Fruit fly (Drosophila melanogaster) whole organism, wandering third instar larva: ENCODE results near the gene Coa8.

Experiments
- Abd-B ChIP-seq: fragments of >200 bp; optimal IDR thresholded peaks from 2 replicates; lab custom pipeline; 2017; ENCODE audit warnings: missing biosample characterization, missing genetic modification characterization
- CG32264 ChIP-seq: fragments of 200-800 bp; sonication (Bioruptor generic); optimal IDR thresholded peaks from 2 replicates; lab custom pipeline; 2016; ENCODE audit warnings: missing biosample characterization, missing genetic modification characterization
- CG9705 ChIP-seq: fragments of 200-800 bp; sonication (Bioruptor generic); optimal IDR thresholded peaks from 2 replicates; lab custom pipeline; 2018; ENCODE audit warnings: missing biosample characterization, mild to moderate bottlenecking, missing genetic modification characterization
- CrebA ChIP-seq: fragments of 200-800 bp; sonication (Bioruptor generic); optimal IDR thresholded peaks from 2 replicates; lab custom pipeline; 2016; ENCODE audit warnings: missing biosample characterization, mild to moderate bottlenecking, missing genetic modification characterization, borderline replicate concordance
- Dfd ChIP-seq: fragments of >200 bp; optimal IDR thresholded peaks from 2 replicates; lab custom pipeline; 2017; ENCODE audit warnings: missing biosample characterization, missing genetic modification characterization
- Dif ChIP-seq: fragments of 200-275, 200-300 bp; sonication (Bioruptor generic); optimal IDR thresholded peaks from 2 replicates; lab custom pipeline; 2018; ENCODE audit warnings: missing biosample characterization, missing genetic modification characterization; ENCODE audit not compliant: partially characterized antibody
- GATAd ChIP-seq: sonication (Bioruptor generic); optimal IDR thresholded peaks from 2 replicates; lab custom pipeline; 2016; ENCODE audit warnings: missing biosample characterization, missing genetic modification characterization
- Hnf4 ChIP-seq: fragments of 200-800 bp; sonication (Bioruptor generic); optimal IDR thresholded peaks from 2 replicates; lab custom pipeline; 2016; ENCODE audit warnings: missing biosample characterization, mild to moderate bottlenecking, missing genetic modification characterization
- Hr78 ChIP-seq: fragments of >200 bp; optimal IDR thresholded peaks from 2 replicates; lab custom pipeline; 2017; ENCODE audit warnings: missing biosample characterization, missing genetic modification characterization
- Hr83 ChIP-seq: fragments of 200-300 bp; sonication (Bioruptor generic); optimal IDR thresholded peaks from 2 replicates; lab custom pipeline; 2016; ENCODE audit warnings: missing biosample characterization, mild to moderate bottlenecking, missing genetic modification characterization, moderate library complexity; ENCODE audit not compliant: poor library complexity, severe bottlenecking
- Jra ChIP-seq: sonication (Bioruptor generic); optimal IDR thresholded peaks from 2 replicates; lab custom pipeline; 2016; ENCODE audit warnings: missing biosample characterization, missing genetic modification characterization
- Mio ChIP-seq: sonication (Bioruptor generic); optimal IDR thresholded peaks from 2 replicates; lab custom pipeline; 2016; ENCODE audit warnings: missing biosample characterization, missing genetic modification characterization
- Myc ChIP-seq: fragments of >200 bp; optimal IDR thresholded peaks from 2 replicates; lab custom pipeline; 2017
- N ChIP-seq: fragments of >200 bp; optimal IDR thresholded peaks from 2 replicates; lab custom pipeline; 2018; ENCODE audit warnings: missing biosample characterization, missing external identifiers, missing genetic modification characterization
- OdsH ChIP-seq: fragments of 200-800 bp; sonication (Bioruptor generic); optimal IDR thresholded peaks from 2 replicates; lab custom pipeline; 2016; ENCODE audit warnings: missing biosample characterization, mild to moderate bottlenecking, missing genetic modification characterization
- Rel ChIP-seq, 2 experiments: fragments of 200-800 bp; sonication (Bioruptor generic) in 1 of 2; optimal IDR thresholded peaks; 2 replicates in 1 of 2; 3 replicates in 1 of 2; lab custom pipeline; 2016 to 2019; ENCODE audit warnings: mild to moderate bottlenecking in 2 of 2, missing biosample characterization in 2 of 2, missing genetic modification characterization in 2 of 2, moderate library complexity in 1 of 2
- Sp1 ChIP-seq: fragments of 200-800 bp; sonication (Bioruptor generic); optimal IDR thresholded peaks from 3 replicates; lab custom pipeline; 2019; ENCODE audit warnings: missing biosample characterization, mild to moderate bottlenecking, missing genetic modification characterization, moderate library complexity
- Vsx2 ChIP-seq: fragments of 200-300, 225-300 bp; sonication (Bioruptor generic); optimal IDR thresholded peaks from 2 replicates; lab custom pipeline; 2018; ENCODE audit warnings: missing biosample characterization, missing genetic modification characterization; ENCODE audit not compliant: partially characterized antibody
- br ChIP-seq: fragments of 200-800 bp; sonication (Bioruptor generic); optimal IDR thresholded peaks from 2 replicates; lab custom pipeline; 2016; ENCODE audit warnings: missing biosample characterization, missing genetic modification characterization
- brk ChIP-seq: fragments of 200-800 bp; sonication (Bioruptor generic); optimal IDR thresholded peaks from 2 replicates; lab custom pipeline; 2016; ENCODE audit warnings: missing biosample characterization, mild to moderate bottlenecking, missing genetic modification characterization
- dsf ChIP-seq: sonication (Bioruptor generic); optimal IDR thresholded peaks from 2 replicates; lab custom pipeline; 2016; ENCODE audit warnings: missing biosample characterization, missing genetic modification characterization, borderline replicate concordance
- ey ChIP-seq: fragments of 200-800 bp; sonication (Bioruptor generic); optimal IDR thresholded peaks from 2 replicates; lab custom pipeline; 2016; ENCODE audit warnings: missing biosample characterization, missing genetic modification characterization
- fru ChIP-seq: fragments of 200-800 bp; sonication (Bioruptor generic); optimal IDR thresholded peaks from 3 replicates; lab custom pipeline; 2016; ENCODE audit warnings: missing biosample characterization, mild to moderate bottlenecking, missing genetic modification characterization
- jim ChIP-seq: fragments of 175-275, 200-325 bp; sonication (Bioruptor generic); optimal IDR thresholded peaks from 2 replicates; lab custom pipeline; 2016; ENCODE audit warnings: missing biosample characterization, mild to moderate bottlenecking, missing genetic modification characterization
- lola ChIP-seq: fragments of >200 bp; optimal IDR thresholded peaks from 2 replicates; lab custom pipeline; 2017; ENCODE audit warnings: missing biosample characterization, missing genetic modification characterization
- pan ChIP-seq: fragments of >200 bp; optimal IDR thresholded peaks from 2 replicates; lab custom pipeline; 2017
- psq ChIP-seq: fragments of 200-800 bp; sonication (Bioruptor generic); optimal IDR thresholded peaks from 3 replicates; lab custom pipeline; 2017; ENCODE audit warnings: missing biosample characterization, mild to moderate bottlenecking, missing genetic modification characterization, moderate library complexity
- rgr ChIP-seq: fragments of 200-800 bp; sonication (Bioruptor generic); optimal IDR thresholded peaks from 3 replicates; lab custom pipeline; 2016; ENCODE audit warnings: missing biosample characterization, mild to moderate bottlenecking, missing genetic modification characterization
- sage ChIP-seq: fragments of 200-800 bp; sonication (Bioruptor generic); optimal IDR thresholded peaks from 2 replicates; lab custom pipeline; 2016; ENCODE audit warnings: missing biosample characterization, mild to moderate bottlenecking, missing genetic modification characterization
- sv ChIP-seq: fragments of 200-800 bp; sonication (Bioruptor generic); optimal IDR thresholded peaks from 3 replicates; lab custom pipeline; 2016; ENCODE audit warnings: missing biosample characterization, missing genetic modification characterization
- tai ChIP-seq: sonication (Bioruptor generic); optimal IDR thresholded peaks from 2 replicates; lab custom pipeline; 2016; ENCODE audit warnings: missing biosample characterization, missing genetic modification characterization
- usp ChIP-seq: fragments of >200 bp; optimal IDR thresholded peaks from 2 replicates; lab custom pipeline; 2017; ENCODE audit warnings: missing biosample characterization, missing genetic modification characterization
- woc ChIP-seq: sonication (Bioruptor generic); optimal IDR thresholded peaks from 2 replicates; lab custom pipeline; 2016; ENCODE audit warnings: missing biosample characterization, mild to moderate bottlenecking, missing genetic modification characterization

The Coa8 gene

DNA sequence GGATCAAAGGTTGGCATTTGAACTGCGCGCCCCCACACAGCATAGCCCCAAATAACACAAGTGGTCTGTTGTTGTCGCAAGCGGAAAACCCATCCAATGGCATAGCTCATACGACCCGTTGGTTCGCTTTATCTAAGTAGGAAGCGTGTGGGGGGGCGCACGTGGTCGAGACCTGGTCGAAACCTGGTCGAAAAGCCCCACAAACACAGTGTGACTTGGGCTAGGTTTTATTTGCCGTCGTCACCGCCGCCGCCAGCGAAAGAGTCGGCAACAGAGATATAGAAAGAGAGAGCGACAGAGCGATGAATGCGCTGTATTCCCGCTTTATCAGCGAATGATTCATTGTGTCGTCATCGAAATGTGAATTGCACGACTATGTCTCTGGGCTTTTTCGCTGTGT is 37.2 kb upstream of the Coa8 start:
- no peak for TF ChIP-seq woc
- no peak for TF ChIP-seq Rel (GFP tag; optimal IDR thresholded peaks at IDR 0.05; lab: Kevin White, UChicago)
- TF ChIP-seq Rel (tag; optimal IDR thresholded peaks at IDR 0.05; lab: Kevin White, UChicago), result peak; percentile 41

DNA sequence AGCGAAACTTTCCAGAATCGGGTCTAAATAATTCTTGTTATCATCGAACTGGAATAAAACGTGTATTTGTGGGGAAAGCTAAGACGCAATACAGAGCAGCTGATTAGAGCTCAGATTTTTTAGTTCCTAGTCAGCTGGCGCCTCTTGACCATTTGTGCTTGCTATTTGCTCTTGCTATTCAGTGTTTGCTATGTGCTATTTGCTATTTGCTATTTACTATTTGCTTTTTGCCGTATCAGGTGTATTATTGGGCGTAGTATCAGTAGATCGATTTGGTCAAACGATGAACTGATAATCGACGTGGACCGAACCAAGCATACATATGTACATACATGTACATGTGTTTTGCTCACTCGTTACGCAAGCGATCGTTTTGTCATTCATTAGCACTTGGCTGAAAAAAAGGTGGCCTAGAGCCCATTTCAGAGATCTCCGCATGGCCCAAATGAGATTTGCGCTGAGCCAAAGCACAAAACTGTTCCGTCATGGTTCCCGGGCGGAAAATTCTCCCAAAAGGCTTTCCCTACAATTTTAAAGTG is 34.6 kb upstream of the Coa8 start:
- no peak for TF ChIP-seq jim (GFP tag; lab: Kevin White, UChicago)
- TF ChIP-seq Hnf4, result no peak
- no peak for TF ChIP-seq Abd-B (GFP tag; lab: Kevin White, UChicago)
- TF ChIP-seq Vsx2 (GFP tag; lab: Kevin White, UChicago), result no peak
- no peak for TF ChIP-seq pan (lab: Kevin White, UChicago)
- no peak for TF ChIP-seq tai
- no peak for TF ChIP-seq CG32264 (GFP tag; lab: Kevin White, UChicago)
- no peak for TF ChIP-seq Jra (GFP tag; lab: Kevin White, UChicago)
- no peak for TF ChIP-seq ey (GFP tag; lab: Kevin White, UChicago)
- TF ChIP-seq brk, result no peak
- TF ChIP-seq Myc, result no peak
- TF ChIP-seq Hr78 (GFP tag; lab: Kevin White, UChicago), result no peak

DNA sequence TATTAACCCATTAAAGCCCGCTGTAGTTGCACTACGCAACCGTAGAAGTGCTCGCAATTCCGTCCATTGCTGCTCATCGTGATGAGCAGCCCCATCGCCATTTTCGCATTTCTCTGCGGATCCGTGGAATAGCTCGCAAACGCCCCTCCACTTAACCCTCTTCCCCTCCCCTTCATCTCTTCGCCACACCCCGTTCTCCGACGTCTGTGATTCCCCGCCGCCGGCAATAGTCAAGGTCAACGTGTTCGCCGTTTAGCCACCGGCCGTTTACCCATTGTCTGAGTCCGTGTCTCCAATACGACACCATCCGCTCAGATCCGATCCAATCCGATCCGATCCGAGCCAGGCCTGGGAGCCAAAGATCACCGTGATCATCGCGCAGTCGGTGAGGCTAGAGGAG is 33.7 kb upstream of the Coa8 start:
- no peak for TF ChIP-seq jim (GFP tag; lab: Kevin White, UChicago)
- TF ChIP-seq br (GFP tag; lab: Kevin White, UChicago), result no peak
- no peak for TF ChIP-seq Rel (GFP tag; optimal IDR thresholded peaks at IDR 0.05; lab: Kevin White, UChicago)
- TF ChIP-seq Rel (tag; optimal IDR thresholded peaks at IDR 0.05; lab: Kevin White, UChicago), result peak; percentile 83
- TF ChIP-seq, all 38 proteins: peak for 1

DNA sequence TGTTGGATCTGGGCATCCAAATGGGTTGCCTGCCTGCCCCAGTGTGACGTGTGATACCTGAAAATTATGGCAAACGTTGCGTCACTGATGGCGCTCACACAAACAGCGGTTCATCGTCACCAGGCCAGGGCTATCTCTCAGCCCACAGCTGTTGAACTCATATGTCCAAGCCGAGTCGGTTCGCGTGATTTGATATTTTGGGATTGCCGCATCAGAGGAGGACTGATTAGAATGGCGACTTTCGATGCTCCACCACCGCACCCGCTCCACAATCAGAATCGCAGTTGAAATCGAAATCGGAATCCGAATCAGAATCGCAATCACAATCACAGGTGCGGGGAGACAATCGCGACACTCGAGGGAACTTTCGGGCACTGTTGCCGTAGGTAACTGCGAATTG is 32.3 kb upstream of the Coa8 start:
- TF ChIP-seq Rel (GFP tag; optimal IDR thresholded peaks at IDR 0.05; lab: Kevin White, UChicago) (no peak), Rel (tag; optimal IDR thresholded peaks at IDR 0.05; lab: Kevin White, UChicago) (peak; percentile 8), Vsx2 (GFP tag; lab: Kevin White, UChicago) (no peak)

DNA sequence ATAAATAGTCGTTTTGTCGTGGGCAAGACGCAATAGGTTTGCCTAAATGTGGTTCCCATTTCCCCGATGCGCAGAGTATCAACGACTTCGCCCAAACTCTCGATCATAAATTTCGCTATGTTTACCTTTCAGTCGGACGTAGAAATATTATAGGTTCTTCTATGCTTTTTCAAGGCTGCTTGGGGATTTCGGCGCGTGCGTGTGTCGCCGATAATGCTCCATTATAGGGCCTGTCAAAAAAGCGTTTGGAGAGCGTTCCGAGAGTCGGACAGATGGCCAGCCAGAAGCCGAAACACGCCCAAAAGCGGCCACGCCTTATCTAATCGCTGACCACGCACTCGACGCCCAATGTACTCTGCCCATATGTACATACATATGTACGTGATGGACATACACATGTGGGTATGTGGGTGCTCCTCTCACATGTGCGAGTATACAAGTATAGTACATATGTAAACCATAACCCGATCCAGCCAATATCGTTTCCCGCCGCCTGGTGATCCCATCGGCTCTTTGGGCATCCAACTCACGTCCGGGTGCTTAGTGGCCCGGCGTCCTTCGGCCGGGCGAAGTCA is 31.4 kb upstream of the Coa8 start:
- TF ChIP-seq jim (GFP tag; lab: Kevin White, UChicago), result no peak
- TF ChIP-seq pan (lab: Kevin White, UChicago), result no peak
- no peak for TF ChIP-seq N
- no peak for TF ChIP-seq CrebA (GFP tag; lab: Kevin White, UChicago)
- no peak for TF ChIP-seq tai
- TF ChIP-seq Sp1, result no peak
- TF ChIP-seq Rel (GFP tag; optimal IDR thresholded peaks at IDR 0.05; lab: Kevin White, UChicago), result no peak
- no peak for TF ChIP-seq Rel (tag; optimal IDR thresholded peaks at IDR 0.05; lab: Kevin White, UChicago)
- no peak for TF ChIP-seq Hnf4
- no peak for TF ChIP-seq rgr (GFP tag; lab: Kevin White, UChicago)
- TF ChIP-seq Hr83 (GFP tag; lab: Kevin White, UChicago), result no peak
- no peak for TF ChIP-seq lola (GFP tag; lab: Kevin White, UChicago)
- no peak for TF ChIP-seq dsf (GFP tag; lab: Kevin White, UChicago)
- no peak for TF ChIP-seq Dif (GFP tag; lab: Kevin White, UChicago)
- TF ChIP-seq br (GFP tag; lab: Kevin White, UChicago), result no peak

DNA sequence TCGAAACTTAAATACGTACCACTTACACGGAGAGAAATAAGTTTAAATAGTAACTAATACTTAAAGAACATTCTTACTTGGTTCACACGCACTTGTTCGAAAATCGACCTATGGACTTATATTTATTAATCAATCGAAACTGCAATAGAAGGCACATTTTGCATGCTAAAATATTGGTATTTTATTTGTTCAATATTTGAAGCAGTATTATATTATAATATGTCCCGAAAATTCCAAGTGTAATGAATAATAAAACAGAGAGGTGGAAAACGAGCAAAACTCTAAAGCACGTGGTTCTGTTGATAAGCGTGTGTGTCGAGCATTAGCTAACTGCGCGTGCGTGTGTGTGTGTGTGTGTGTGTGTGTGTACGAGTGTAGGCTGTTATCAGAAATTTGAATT is 30.2 kb upstream of the Coa8 start:
- TF ChIP-seq dsf (GFP tag; lab: Kevin White, UChicago) (no peak), CG9705 (GFP tag; lab: Kevin White, UChicago) (no peak), Dfd (GFP tag; lab: Kevin White, UChicago) (no peak), br (GFP tag; lab: Kevin White, UChicago) (peak; percentile 72), usp (no peak), tai (no peak), brk (no peak), Mio (GFP tag; lab: Kevin White, UChicago) (no peak), rgr (GFP tag; lab: Kevin White, UChicago) (peak; percentile 77), GATAd (GFP tag; lab: Kevin White, UChicago) (no peak), Hnf4 (peak; percentile 55), pan (lab: Kevin White, UChicago) (no peak), Dif (GFP tag; lab: Kevin White, UChicago) (no peak), Hr83 (GFP tag; lab: Kevin White, UChicago) (no peak), ey (GFP tag; lab: Kevin White, UChicago) (peak; percentile 71), sage (GFP tag; lab: Kevin White, UChicago) (peak; percentile 10), OdsH (peak; percentile 76), woc (peak; percentile 34), fru (peak; percentile 72), Myc (no peak), sv (peak; percentile 88), CrebA (GFP tag; lab: Kevin White, UChicago) (no peak), CG32264 (GFP tag; lab: Kevin White, UChicago) (no peak), Rel (GFP tag; optimal IDR thresholded peaks at IDR 0.05; lab: Kevin White, UChicago) (no peak), Rel (tag; optimal IDR thresholded peaks at IDR 0.05; lab: Kevin White, UChicago) (peak; percentile 11), jim (GFP tag; lab: Kevin White, UChicago) (no peak), Hr78 (GFP tag; lab: Kevin White, UChicago) (no peak), Vsx2 (GFP tag; lab: Kevin White, UChicago) (no peak), Sp1 (peak; percentile 69), psq (GFP tag; lab: Kevin White, UChicago) (peak; percentile 58), Abd-B (GFP tag; lab: Kevin White, UChicago) (no peak), Jra (GFP tag; lab: Kevin White, UChicago) (peak; percentile 51), lola (GFP tag; lab: Kevin White, UChicago) (no peak)
